Worm (Caenorhabditis elegans): ENCODE results near the gene pha-4.

ce11 chrV:20790011-20790410 is 37.2 kb downstream of the pha-4 start, which contains the start of gene Y44A6D.1:
- TF ChIP-seq ama-1 (optimal IDR thresholded peaks at IDR 0.05) = no peak
- no peak for TF ChIP-seq tbx-11 (GFP tag; IDR thresholded peaks at IDR 0.05)
- TF ChIP-seq hmg-4 (GFP tag; optimal IDR thresholded peaks at IDR 0.05) = no peak
